Worm (Caenorhabditis elegans) whole organism, L4/young adult: ENCODE results near the gene nmad-1.

Experiments
- W03F9.2 ChIP-seq: fragments of 150-350 bp; optimal IDR thresholded peaks from 2 replicates; lab custom pipeline; 2014; ENCODE audit warnings: missing biosample characterization, missing genetic modification characterization
- dao-5 ChIP-seq: sonication (generic microtip); optimal IDR thresholded peaks from 2 replicates; lab custom pipeline; 2016; ENCODE audit warnings: missing genotype, missing genetic modification characterization, moderate library complexity, missing compliant biosample characterization

DNA sequence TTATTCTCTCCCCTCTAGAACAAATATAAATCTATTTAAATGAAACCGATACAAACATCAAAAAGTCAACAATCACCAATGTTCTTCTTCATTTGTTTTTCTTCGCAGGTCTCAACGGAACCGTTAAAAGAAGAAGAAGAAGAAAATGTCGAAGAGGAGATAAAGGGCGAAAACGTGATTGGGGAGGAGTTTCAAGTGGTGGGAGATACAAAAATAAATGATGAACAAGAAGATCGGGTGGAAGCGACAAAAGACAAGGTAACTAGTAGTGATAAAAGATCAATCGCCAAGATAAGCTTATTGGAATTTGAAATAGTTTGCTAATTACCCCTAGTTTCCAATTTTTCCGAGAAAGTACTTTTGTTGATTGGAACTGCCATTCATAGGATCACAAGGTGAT is 4.5 kb downstream of the nmad-1 start:
- TF ChIP-seq W03F9.2 (tag; lab: Kevin White, UChicago): no peak
- TF ChIP-seq dao-5 (tag; lab: Kevin White, UChicago): no peak
